Worm (Caenorhabditis elegans) whole organism, L2 larva: ENCODE data around the gene T15B12.1.

ENCODE experiments used
- F13H6.1 ChIP-seq: sonication (generic microtip); optimal IDR thresholded peaks from 2 replicates; lab custom pipeline; 2016; ENCODE audit warnings: missing genetic modification characterization, missing compliant biosample characterization
- R02D3.7 ChIP-seq: fragments of 150-350 bp; optimal IDR thresholded peaks from 2 replicates; lab custom pipeline; 2014; ENCODE audit warnings: missing biosample characterization, missing genetic modification characterization
- Y55F3AM.14 ChIP-seq: fragments of 200-800 bp; sonication (Bioruptor generic); optimal IDR thresholded peaks from 2 replicates; lab custom pipeline; 2018; ENCODE audit warnings: mild to moderate bottlenecking, missing genetic modification characterization, missing compliant biosample characterization
- alr-1 ChIP-seq: fragments of 150-350 bp; optimal IDR thresholded peaks from 2 replicates; lab custom pipeline; 2014; ENCODE audit warnings: missing biosample characterization, missing genetic modification characterization
- ama-1 ChIP-seq: fragments of 150-350 bp; optimal IDR thresholded peaks from 2 replicates; lab custom pipeline; 2018; ENCODE audit warnings: inconsistent platforms
- blmp-1 ChIP-seq: sonication (generic microtip); optimal IDR thresholded peaks from 2 replicates; lab custom pipeline; 2017; ENCODE audit warnings: missing genetic modification characterization, mild to moderate bottlenecking, missing compliant biosample characterization, antibody characterized with exemption, moderate library complexity; ENCODE audit not compliant: insufficient read depth
- ceh-16 ChIP-seq: fragments of 150-350 bp; optimal IDR thresholded peaks from 2 replicates; lab custom pipeline; 2014; ENCODE audit warnings: missing biosample characterization, missing genetic modification characterization
- crh-2 ChIP-seq: sonication (generic microtip); optimal IDR thresholded peaks from 2 replicates; lab custom pipeline; 2017; ENCODE audit warnings: missing biosample characterization, missing genetic modification characterization
- egl-27 ChIP-seq: sonication (generic microtip); optimal IDR thresholded peaks from 3 replicates; lab custom pipeline; 2017; ENCODE audit warnings: missing biosample characterization, missing genetic modification reagents, missing genetic modification characterization
- elt-1 ChIP-seq: fragments of 150-350 bp; optimal IDR thresholded peaks from 2 replicates; lab custom pipeline; 2014; ENCODE audit warnings: missing biosample characterization, missing genetic modification characterization
- elt-3 ChIP-seq: sonication (generic microtip); optimal IDR thresholded peaks from 2 replicates; lab custom pipeline; 2017; ENCODE audit warnings: missing biosample characterization, missing genetic modification characterization
- gmeb-1 ChIP-seq: fragments of 150-350 bp; optimal IDR thresholded peaks from 2 replicates; lab custom pipeline; 2014; ENCODE audit warnings: missing biosample characterization, missing genetic modification characterization
- lin-11 ChIP-seq: fragments of 150-350 bp; sonication (generic microtip); optimal IDR thresholded peaks from 2 replicates; lab custom pipeline; 2014; ENCODE audit warnings: missing biosample characterization, missing genetic modification characterization, inconsistent platforms, mixed read lengths
- lin-13 ChIP-seq: fragments of 150-350 bp; optimal IDR thresholded peaks from 2 replicates; lab custom pipeline; 2014; ENCODE audit warnings: missing biosample characterization, missing genetic modification reagents, missing genetic modification characterization
- lin-39 ChIP-seq: fragments of 150-350 bp; optimal IDR thresholded peaks from 2 replicates; lab custom pipeline; 2014; ENCODE audit warnings: missing biosample characterization, missing genetic modification reagents, missing genetic modification characterization
- lsy-2 ChIP-seq, 2 experiments: fragments of 150-350 bp in 1 of 2; sonication (generic microtip) in 1 of 2; optimal IDR thresholded peaks; 2 replicates each; lab custom pipeline; 2014 to 2017; ENCODE audit warnings: missing biosample characterization in 2 of 2, missing genetic modification characterization in 2 of 2
- mab-5 ChIP-seq: fragments of 150-350 bp; optimal IDR thresholded peaks from 2 replicates; lab custom pipeline; 2014; ENCODE audit warnings: missing biosample characterization, missing genetic modification characterization
- mbf-1 ChIP-seq: sonication (generic microtip); optimal IDR thresholded peaks from 2 replicates; lab custom pipeline; 2017; ENCODE audit warnings: missing biosample characterization, missing genetic modification characterization
- mdl-1 ChIP-seq, 2 experiments: fragments of 150-350 bp in 1 of 2; sonication (generic microtip) in 1 of 2; optimal IDR thresholded peaks; 2 replicates each; lab custom pipeline; 2017; ENCODE audit warnings: missing biosample characterization in 2 of 2, missing genetic modification characterization in 2 of 2
- nhr-10 ChIP-seq: sonication (generic microtip); optimal IDR thresholded peaks from 2 replicates; lab custom pipeline; 2017; ENCODE audit warnings: missing biosample characterization, missing genetic modification characterization
- nhr-12 ChIP-seq: fragments of 150-350 bp; optimal IDR thresholded peaks from 2 replicates; lab custom pipeline; 2014; ENCODE audit warnings: missing biosample characterization, missing genetic modification characterization
- nhr-129 ChIP-seq: fragments of 150-350 bp; optimal IDR thresholded peaks from 2 replicates; lab custom pipeline; 2014; ENCODE audit warnings: missing biosample characterization, missing genetic modification characterization
- nhr-21 ChIP-seq: fragments of 150-350 bp; optimal IDR thresholded peaks from 2 replicates; lab custom pipeline; 2014; ENCODE audit warnings: missing biosample characterization, missing genetic modification characterization
- nhr-23 ChIP-seq: fragments of 150-350 bp; optimal IDR thresholded peaks from 2 replicates; lab custom pipeline; 2014; ENCODE audit warnings: missing biosample characterization, missing genetic modification reagents, missing genetic modification characterization
- nhr-237 ChIP-seq: fragments of 150-350 bp; optimal IDR thresholded peaks from 2 replicates; lab custom pipeline; 2014; ENCODE audit warnings: missing biosample characterization, missing genetic modification characterization
- nhr-25 ChIP-seq: fragments of 150-350 bp; sonication (generic microtip); optimal IDR thresholded peaks from 3 replicates; lab custom pipeline; 2014; ENCODE audit warnings: missing biosample characterization, missing genetic modification characterization
- nhr-6 ChIP-seq: fragments of 150-350 bp; optimal IDR thresholded peaks from 2 replicates; lab custom pipeline; 2014; ENCODE audit warnings: missing biosample characterization, missing genetic modification characterization
- sem-4 ChIP-seq: fragments of 150-350 bp; optimal IDR thresholded peaks from 2 replicates; lab custom pipeline; 2014; ENCODE audit warnings: missing biosample characterization, missing genetic modification reagents, missing genetic modification characterization
- sma-3 ChIP-seq: sonication (generic microtip); optimal IDR thresholded peaks from 2 replicates; lab custom pipeline; 2016; ENCODE audit warnings: missing genetic modification reagents, missing genetic modification characterization, missing compliant biosample characterization
- unc-62 ChIP-seq: fragments of 150-350 bp; optimal IDR thresholded peaks from 2 replicates; lab custom pipeline; 2014; ENCODE audit warnings: missing biosample characterization, missing genetic modification reagents, missing genetic modification characterization
- zag-1 ChIP-seq: fragments of 150-350 bp; optimal IDR thresholded peaks from 2 replicates; lab custom pipeline; 2014; ENCODE audit warnings: missing biosample characterization, missing genetic modification characterization
- ztf-1 ChIP-seq: fragments of 200-800 bp; sonication (Bioruptor generic); conservative IDR thresholded peaks from 2 replicates; pipeline ENCODE4 v1.3.6; 2022; ENCODE audit warnings: missing genetic modification characterization, missing compliant biosample characterization
- ztf-11 ChIP-seq: sonication (generic microtip); optimal IDR thresholded peaks from 2 replicates; lab custom pipeline; 2017; ENCODE audit warnings: missing biosample characterization, missing genetic modification characterization
- ztf-4 ChIP-seq: fragments of 150-350 bp; optimal IDR thresholded peaks from 2 replicates; lab custom pipeline; 2014; ENCODE audit warnings: missing biosample characterization, missing genetic modification characterization

Gene T15B12.1

DNA sequence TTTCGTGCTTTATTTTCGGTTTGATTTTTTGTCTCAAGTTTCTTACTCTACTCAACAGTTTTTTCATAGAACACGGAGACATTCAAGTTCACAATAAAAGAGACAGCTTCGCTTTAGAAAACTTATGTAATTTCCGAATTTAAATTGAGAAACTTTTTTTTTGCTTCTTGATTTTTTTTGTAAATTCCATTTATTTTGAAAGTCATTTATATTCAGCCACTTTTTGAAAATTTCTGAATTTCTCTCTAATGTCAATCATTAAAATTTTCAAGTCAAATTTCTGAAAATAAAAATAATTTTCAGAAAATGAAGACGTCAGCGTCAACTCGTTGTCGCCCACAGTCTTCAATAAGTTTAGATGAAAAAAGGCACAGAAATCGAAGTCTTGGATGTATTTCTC lies at the start of gene T15B12.1:
T15B12.1 (plus strand) TSS at position 301 of the 400 bp plus-strand sequence.
- TF ChIP-seq sem-4 = no peak

DNA sequence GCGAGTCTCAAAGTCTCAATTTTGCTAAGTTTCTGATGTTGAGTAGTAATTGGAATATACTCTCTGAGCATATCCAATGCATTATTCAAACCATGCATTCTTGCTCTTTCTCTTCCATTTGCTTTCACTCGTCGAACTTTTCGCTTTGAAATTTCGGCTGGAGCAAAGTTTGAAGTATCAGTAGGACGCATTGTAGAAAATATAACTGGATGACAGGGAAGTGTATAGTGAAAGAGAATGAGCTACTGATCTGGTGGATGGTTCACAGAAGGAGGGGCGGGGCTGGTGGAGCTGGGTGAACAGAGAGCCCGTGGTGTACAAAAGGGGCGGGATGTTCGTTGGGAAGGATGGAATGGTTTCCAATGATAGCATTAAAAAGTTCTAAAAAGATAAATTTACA lies 46.1 kb upstream of the T15B12.1 start:
- TF ChIP-seq ceh-16 (tag; lab: Kevin White, UChicago) (no peak), ztf-11 (tag; lab: Kevin White, UChicago) (no peak), nhr-25 (no peak), lin-39 (tag; lab: Kevin White, UChicago) (no peak), ztf-1 (GFP tag; lab: Robert Waterston, UW) (no peak), nhr-21 (tag; lab: Kevin White, UChicago) (no peak), lsy-2 (tag; optimal IDR thresholded peaks at IDR 0.05; lab: Kevin White, UChicago) (no peak), sma-3 (no peak), nhr-23 (tag; lab: Kevin White, UChicago) (no peak), elt-1 (no peak), nhr-6 (tag; lab: Kevin White, UChicago) (no peak)

DNA sequence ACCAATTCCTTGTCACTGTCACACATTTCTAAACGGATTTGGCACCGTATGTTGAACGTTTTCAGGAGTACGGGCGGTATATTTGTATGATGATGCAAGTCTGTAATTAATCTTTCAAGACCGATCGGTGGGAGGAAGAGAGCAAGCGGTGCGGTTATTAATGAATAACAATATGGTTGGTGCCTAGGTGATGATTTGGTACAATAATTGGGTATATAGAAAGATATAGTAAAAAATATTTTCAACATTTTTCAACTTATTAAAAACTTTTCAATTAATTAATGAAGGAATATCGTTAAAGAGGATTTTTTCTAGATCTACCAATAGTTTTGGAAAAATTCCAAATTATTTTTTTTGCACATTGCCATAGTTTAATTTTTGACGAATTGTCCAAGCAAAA lies 43.4 kb upstream of the T15B12.1 start, which contains the start of gene cnd-1:
cnd-1 (minus strand) TSS at position 101 of the 400 bp plus-strand sequence.
- TF ChIP-seq mdl-1 (tag; optimal IDR thresholded peaks at IDR 0.05; lab: Kevin White, UChicago) (no peak), F13H6.1 (tag; lab: Kevin White, UChicago) (no peak), mab-5 (tag; lab: Kevin White, UChicago) (no peak)

DNA sequence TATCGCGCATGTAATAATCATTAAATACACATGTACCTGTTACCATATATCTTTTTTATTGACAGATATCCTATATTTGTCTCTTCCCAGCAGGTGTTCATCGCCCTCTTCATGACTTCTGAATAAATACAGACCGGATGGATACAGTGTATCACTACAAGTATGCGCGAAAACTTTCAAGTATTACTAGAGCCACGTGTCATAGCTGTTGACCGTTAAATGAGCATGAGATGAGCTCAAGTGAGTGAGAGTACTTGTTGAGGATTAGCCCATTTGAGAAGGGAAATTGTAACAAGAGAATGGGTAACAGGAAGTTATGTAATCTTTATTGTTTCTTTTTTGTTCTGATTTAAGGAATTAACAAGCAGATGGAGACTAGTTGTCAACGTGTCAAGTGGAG lies 42.9 kb upstream of the T15B12.1 start:
- no peak for TF ChIP-seq nhr-129 (tag; lab: Kevin White, UChicago)
- TF ChIP-seq crh-2 (tag; lab: Kevin White, UChicago) = no peak
- TF ChIP-seq elt-3 (tag; lab: Kevin White, UChicago) = no peak
- no peak for TF ChIP-seq mbf-1 (tag; lab: Kevin White, UChicago)
- no peak for TF ChIP-seq Y55F3AM.14 (GFP tag; lab: Kevin White, UChicago)
- no peak for TF ChIP-seq ceh-16 (tag; lab: Kevin White, UChicago)
- no peak for TF ChIP-seq ama-1
- TF ChIP-seq nhr-12 (tag; lab: Kevin White, UChicago) = no peak
- TF ChIP-seq nhr-21 (tag; lab: Kevin White, UChicago) = no peak
- no peak for TF ChIP-seq egl-27
- no peak for TF ChIP-seq lin-11
- no peak for TF ChIP-seq zag-1 (tag; lab: Kevin White, UChicago)
- TF ChIP-seq, all 48 proteins: peak for 0

DNA sequence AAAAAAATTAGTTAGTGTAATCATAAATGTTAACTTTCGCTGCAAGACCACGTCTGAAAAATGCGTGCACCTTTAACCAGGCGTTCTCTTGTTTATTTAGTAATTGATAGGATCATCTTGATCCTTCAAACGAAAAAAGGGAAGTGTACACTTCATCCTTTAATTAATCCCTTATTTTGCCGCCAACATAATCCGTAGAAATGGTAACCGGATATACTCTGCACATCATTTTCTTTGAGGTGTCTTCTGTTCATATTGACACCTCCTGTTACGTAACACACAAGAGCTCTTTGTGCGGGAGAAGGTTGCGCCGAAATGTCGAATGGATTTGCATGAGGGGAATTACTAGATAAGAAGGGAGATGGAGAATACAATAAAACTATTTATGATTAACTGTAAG lies 39.3 kb upstream of the T15B12.1 start:
- no peak for TF ChIP-seq nhr-21 (tag; lab: Kevin White, UChicago)
- TF ChIP-seq F13H6.1 (tag; lab: Kevin White, UChicago) = no peak
- no peak for TF ChIP-seq gmeb-1
- no peak for TF ChIP-seq mdl-1 (tag; optimal IDR thresholded peaks at IDR 0.05; lab: Kevin White, UChicago)
- TF ChIP-seq ztf-11 (tag; lab: Kevin White, UChicago) = no peak
- no peak for TF ChIP-seq nhr-129 (tag; lab: Kevin White, UChicago)
- TF ChIP-seq nhr-10 (tag; lab: Kevin White, UChicago) = no peak
- no peak for TF ChIP-seq ama-1
- no peak for TF ChIP-seq alr-1 (tag; lab: Kevin White, UChicago)
- no peak for TF ChIP-seq unc-62 (GFP tag; lab: Kevin White, UChicago)
- TF ChIP-seq nhr-6 (tag; lab: Kevin White, UChicago) = no peak

DNA sequence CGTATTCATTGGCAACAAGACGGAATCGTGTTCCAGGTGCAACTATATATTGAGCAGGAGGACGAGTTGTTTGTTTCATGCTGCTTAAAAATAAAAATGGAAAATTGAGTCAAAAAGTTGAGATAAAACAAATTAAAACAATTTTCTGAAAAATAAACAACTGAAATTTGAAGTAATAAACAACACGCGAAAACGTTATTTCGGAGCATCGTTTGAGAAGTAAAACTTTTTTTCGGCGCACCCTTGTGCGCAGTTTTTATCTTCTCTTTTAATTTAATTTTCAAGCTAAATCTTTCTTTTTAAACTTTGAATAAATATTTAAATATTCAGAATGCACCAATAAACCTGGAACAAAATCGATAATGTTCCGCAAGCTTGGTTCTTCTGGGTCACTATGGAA lies 33.9 kb upstream of the T15B12.1 start, which contains the start of the genes sumv-1 and gop-1:
sumv-1 (minus strand) TSS at position 80 of the 400 bp plus-strand sequence.
gop-1 (plus strand) TSS at position 331 of the 400 bp plus-strand sequence.
- no peak for TF ChIP-seq crh-2 (tag; lab: Kevin White, UChicago)
- TF ChIP-seq nhr-237 (tag; lab: Kevin White, UChicago) = no peak
- no peak for TF ChIP-seq ceh-16 (tag; lab: Kevin White, UChicago)
- no peak for TF ChIP-seq R02D3.7
- TF ChIP-seq ztf-4 = no peak
- no peak for TF ChIP-seq blmp-1 (tag; lab: Kevin White, UChicago)
- TF ChIP-seq lin-13 (GFP tag; lab: Kevin White, UChicago) = no peak
- no peak for TF ChIP-seq elt-1
- TF ChIP-seq mdl-1 (tag; optimal IDR thresholded peaks at IDR 0.05; lab: Kevin White, UChicago) = no peak
- no peak for TF ChIP-seq lsy-2 (tag; optimal IDR thresholded peaks at IDR 0.05; lab: Kevin White, UChicago)
- TF ChIP-seq, all 48 proteins: peak for 0
